Fruit fly (Drosophila melanogaster): Measurements from ENCODE around the gene tHMG2.

tHMG2 gene

DNA sequence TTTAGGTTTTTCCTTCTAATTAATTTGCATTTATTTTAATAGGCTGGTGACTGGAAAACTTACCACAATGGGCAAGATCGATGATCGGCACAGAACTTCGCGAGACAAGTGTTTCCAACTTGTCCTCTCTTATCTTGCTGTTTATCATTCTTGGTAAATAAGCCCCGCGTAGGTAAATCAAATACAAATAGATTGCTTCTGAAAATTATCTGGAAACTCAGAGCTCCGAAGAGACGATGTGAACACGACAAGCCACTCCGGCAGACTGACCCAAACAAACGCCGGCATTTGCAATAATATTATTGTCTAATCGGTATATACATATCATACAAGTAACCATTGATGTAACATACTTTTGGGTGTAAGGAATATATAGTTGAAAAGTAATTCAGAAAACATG lies 37.6 kb downstream of the tHMG2 start, which contains the start of gene CG33099:
CG33099 (minus strand) TSS at position 268 of the 400 bp plus-strand sequence.
- no peak for TF ChIP-seq CG4318 (GFP tag; optimal IDR thresholded peaks at IDR 0.05)
- TF ChIP-seq CG6163 (GFP tag; IDR thresholded peaks at IDR 0.05) = peak; percentile 55
- peak; percentile 12 for TF ChIP-seq esn (GFP tag; optimal IDR thresholded peaks at IDR 0.05)
- TF ChIP-seq svp (GFP tag) = no peak
- TF ChIP-seq Hr39 (GFP tag; optimal IDR thresholded peaks at IDR 0.05) = no peak
- no peak for TF ChIP-seq Sox15 (GFP tag; optimal IDR thresholded peaks at IDR 0.05)
- TF ChIP-seq CG6808 (GFP tag; optimal IDR thresholded peaks at IDR 0.05) = no peak
- TF ChIP-seq Gug (GFP tag; IDR thresholded peaks at IDR 0.05) = peak; percentile 25; the same call in 1 of the 2 replicates
- TF ChIP-seq CG32006 (GFP tag; optimal IDR thresholded peaks at IDR 0.05) = no peak
- peak; percentile 0 for TF ChIP-seq CG6792 (GFP tag; optimal IDR thresholded peaks at IDR 0.05)
- TF ChIP-seq ss (GFP tag; optimal IDR thresholded peaks at IDR 0.05) = peak in 1 of 2 experiments; percentile 26
- peak; percentile 20 for TF ChIP-seq OdsH (GFP tag; optimal IDR thresholded peaks at IDR 0.05)
- TF ChIP-seq CG15336 (GFP tag; IDR thresholded peaks at IDR 0.05) = 0 out of 2 replicates have a peak, but pooled peaks have one; percentile 8
- TF ChIP-seq CG6854 (GFP tag; optimal IDR thresholded peaks at IDR 0.05) = peak; percentile 4
- no peak for TF ChIP-seq CG8119 (GFP tag; IDR thresholded peaks at IDR 0.05)
- TF ChIP-seq fd85E (GFP tag; optimal IDR thresholded peaks at IDR 0.05) = no peak
- peak; percentile 19; the same call in 2 of the 3 replicates for TF ChIP-seq eg (GFP tag; IDR thresholded peaks at IDR 0.05)
- TF ChIP-seq Lpt (GFP tag; optimal IDR thresholded peaks at IDR 0.05) = no peak
- peak; percentile 0 for TF ChIP-seq acj6 (GFP tag; optimal IDR thresholded peaks at IDR 0.05)
- TF ChIP-seq Met (GFP tag; optimal IDR thresholded peaks at IDR 0.05) = peak; percentile 14
- no peak for TF ChIP-seq achi (GFP tag; optimal IDR thresholded peaks at IDR 0.05)
- TF ChIP-seq vri (GFP tag; optimal IDR thresholded peaks at IDR 0.05) = peak; percentile 82
- TF ChIP-seq fkh (GFP tag; optimal IDR thresholded peaks at IDR 0.05) = peak; percentile 97
- TF ChIP-seq CG10669 (GFP tag; optimal IDR thresholded peaks at IDR 0.05) = peak; percentile 19
- peak; percentile 8 for TF ChIP-seq pdm3 (GFP tag; optimal IDR thresholded peaks at IDR 0.05)
- TF ChIP-seq net (GFP tag; optimal IDR thresholded peaks at IDR 0.05) = peak; percentile 3
- peak; percentile 6 for TF ChIP-seq CG7368 (GFP tag; optimal IDR thresholded peaks at IDR 0.05)
- TF ChIP-seq Eip75B (GFP tag; optimal IDR thresholded peaks at IDR 0.05) = no peak
- TF ChIP-seq Sox102F (GFP tag; optimal IDR thresholded peaks at IDR 0.05) = no peak
- peak; percentile 10 for TF ChIP-seq Sox14 (GFP tag; optimal IDR thresholded peaks at IDR 0.05)
- no peak for TF ChIP-seq lz (GFP tag; optimal IDR thresholded peaks at IDR 0.05)
- TF ChIP-seq CG3919 (GFP tag; optimal IDR thresholded peaks at IDR 0.05) = peak; percentile 32
- no peak for TF ChIP-seq Hr4 (GFP tag; optimal IDR thresholded peaks at IDR 0.05)
- no peak for TF ChIP-seq CG11294 (GFP tag; IDR thresholded peaks at IDR 0.05)
- peak; percentile 80 for TF ChIP-seq Eip78C (GFP tag)

DNA sequence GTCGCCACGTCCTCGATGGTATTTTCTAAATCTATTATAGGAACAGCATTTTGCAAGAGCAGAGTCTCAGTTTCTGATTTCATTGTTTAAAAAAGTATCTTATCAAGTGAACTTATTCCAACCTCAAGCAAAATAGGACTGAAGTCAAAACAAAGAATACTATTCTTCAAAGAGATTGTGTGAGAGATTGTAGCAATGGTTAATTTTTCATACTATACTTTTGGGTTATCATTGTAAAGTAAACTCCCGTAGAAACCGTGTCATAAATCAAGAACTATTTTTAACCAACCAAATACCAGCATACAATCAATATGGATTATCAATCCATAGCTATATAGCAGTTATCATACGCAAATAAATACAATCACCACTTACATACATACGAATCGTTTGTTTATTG lies 39.0 kb downstream of the tHMG2 start, which contains the start of gene CG33093:
CG33093 (minus strand) TSS at position 122 of the 400 bp plus-strand sequence.
- TF ChIP-seq CG8119 (GFP tag; IDR thresholded peaks at IDR 0.05) (no peak), Sox14 (GFP tag; optimal IDR thresholded peaks at IDR 0.05) (peak; percentile 59), Eip78C (GFP tag) (peak; percentile 47), svp (GFP tag) (peak; percentile 45), CG3919 (GFP tag; optimal IDR thresholded peaks at IDR 0.05) (no peak), Smox (GFP tag; optimal IDR thresholded peaks at IDR 0.05) (no peak)

DNA sequence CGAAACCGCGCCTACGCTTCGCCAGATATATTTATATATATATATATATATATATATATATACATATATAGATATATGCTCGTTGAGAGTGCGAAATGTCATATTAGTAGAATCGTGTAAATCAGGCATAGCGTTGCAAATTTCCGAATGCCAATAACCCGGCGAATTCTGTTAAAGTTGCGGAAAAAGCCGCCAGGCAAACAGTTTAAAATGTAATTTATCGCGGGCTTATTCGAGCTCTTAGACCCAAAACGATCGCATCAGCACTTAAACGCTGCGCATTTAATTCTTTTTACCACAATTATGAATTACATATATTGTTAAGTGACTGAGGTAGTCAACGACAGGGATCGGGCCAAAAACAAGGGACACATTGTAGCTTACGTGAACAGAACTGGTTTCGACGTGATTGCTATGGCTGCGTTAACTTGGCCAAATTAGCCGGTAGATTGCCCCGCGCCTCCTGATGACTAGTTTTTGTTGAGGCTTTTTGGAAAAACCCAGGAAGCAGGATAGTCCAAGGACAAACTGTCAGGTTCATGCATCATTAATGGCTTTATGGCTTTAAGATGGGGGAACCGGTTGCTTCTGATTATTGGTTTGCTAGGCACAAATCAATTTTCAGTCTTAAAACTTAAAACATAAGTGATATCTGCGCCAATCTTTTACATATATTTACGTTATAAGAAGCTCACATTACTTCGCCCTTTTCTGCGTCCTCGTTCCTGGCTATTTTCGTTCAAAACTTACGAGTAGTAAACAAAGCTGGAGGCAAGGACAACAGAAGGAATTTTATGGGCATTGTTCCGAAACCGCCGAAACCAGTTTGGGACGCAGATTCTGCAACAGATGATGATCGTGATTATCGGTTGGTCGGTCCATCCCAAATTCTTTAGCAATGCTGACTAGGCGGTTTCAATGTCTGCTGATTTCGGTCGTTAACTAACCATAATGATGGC lies 41.5 kb downstream of the tHMG2 start:
- TF ChIP-seq topi (GFP tag; optimal IDR thresholded peaks at IDR 0.05) (no peak), Met (GFP tag; optimal IDR thresholded peaks at IDR 0.05) (no peak), Sox102F (GFP tag; optimal IDR thresholded peaks at IDR 0.05) (peak; percentile 5), dsx (GFP tag; optimal IDR thresholded peaks at IDR 0.05; ENCODE audit: poor library complexity, severe bottlenecking) (peak; percentile 73), CG8319 (GFP tag; optimal IDR thresholded peaks at IDR 0.05) (no peak), CG8632 (GFP tag; optimal IDR thresholded peaks at IDR 0.05) (no peak), CG34406 (GFP tag; optimal IDR thresholded peaks at IDR 0.05) (no peak), Eip78C (GFP tag) (peak; percentile 53), CG6808 (GFP tag; optimal IDR thresholded peaks at IDR 0.05) (no peak), Ets21C (GFP tag; optimal IDR thresholded peaks at IDR 0.05) (no peak), CG9139 (GFP tag; optimal IDR thresholded peaks at IDR 0.05) (no peak)

Data from whole organism, prepupa.